Fruit fly (Drosophila melanogaster): Measurements from ENCODE around the gene Trs20.

The Trs20 gene

DNA sequence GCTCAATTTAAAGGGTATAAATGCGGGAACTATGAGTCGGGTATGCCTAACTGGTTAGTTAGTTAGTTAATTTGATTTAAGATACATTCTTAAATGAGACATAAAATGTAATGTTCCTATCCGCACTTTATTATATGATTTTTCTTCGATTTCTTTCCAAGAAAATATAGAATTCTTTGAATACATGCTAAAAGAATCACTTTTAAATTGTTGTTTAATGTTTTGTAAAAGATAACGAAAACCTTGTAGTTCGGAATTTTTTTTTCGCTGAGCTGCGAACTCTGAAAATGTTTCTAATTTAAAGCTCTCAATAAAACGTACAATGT, 28.6 kb upstream of the Trs20 start:
- TF ChIP-seq ey (GFP tag; optimal IDR thresholded peaks at IDR 0.05) (peak; percentile 31), fru (GFP tag; optimal IDR thresholded peaks at IDR 0.05) (peak; percentile 16), foxo (GFP tag; optimal IDR thresholded peaks at IDR 0.05) (peak in 1 of 2 experiments; percentile 17), usp (GFP tag; optimal IDR thresholded peaks at IDR 0.05) (no peak), br (GFP tag; optimal IDR thresholded peaks at IDR 0.05) (peak; percentile 10)

- TF ChIP-seq pan (optimal IDR thresholded peaks at IDR 0.05) (no peak), Rel (GFP tag; optimal IDR thresholded peaks at IDR 0.05) (no peak), Rel (tag; optimal IDR thresholded peaks at IDR 0.05) (peak; percentile 64), Hr78 (GFP tag; optimal IDR thresholded peaks at IDR 0.05) (no peak), Hr83 (GFP tag; optimal IDR thresholded peaks at IDR 0.05; ENCODE audit: poor library complexity, severe bottlenecking) (no peak), Abd-B (GFP tag; optimal IDR thresholded peaks at IDR 0.05) (no peak), N (GFP tag; optimal IDR thresholded peaks at IDR 0.05) (no peak), dl (GFP tag; optimal IDR thresholded peaks at IDR 0.05; ENCODE audit: insufficient read depth in 1 of 2, partially characterized antibody in 2 of 2) (no peak), rgr (GFP tag; optimal IDR thresholded peaks at IDR 0.05) (peak; percentile 72), GATAd (GFP tag; optimal IDR thresholded peaks at IDR 0.05) (no peak), dmrt93B (GFP tag; optimal IDR thresholded peaks at IDR 0.05) (no peak), Sp1 (GFP tag; optimal IDR thresholded peaks at IDR 0.05) (no peak), CG32264 (GFP tag; optimal IDR thresholded peaks at IDR 0.05) (no peak), CG9705 (GFP tag; optimal IDR thresholded peaks at IDR 0.05) (no peak), Vsx2 (GFP tag; optimal IDR thresholded peaks at IDR 0.05; ENCODE audit: partially characterized antibody) (no peak), Hnf4 (GFP tag; optimal IDR thresholded peaks at IDR 0.05) (peak; percentile 57), Mio (GFP tag; optimal IDR thresholded peaks at IDR 0.05) (no peak), tai (GFP tag; optimal IDR thresholded peaks at IDR 0.05) (no peak), Jra (GFP tag; optimal IDR thresholded peaks at IDR 0.05) (no peak)
Measured at dm6 chr3L:16159161-16160072, 28.0 kb upstream of the Trs20 start.

dm6 chr3L:16158322-16158721, 26.9 kb upstream of the Trs20 start:
- TF ChIP-seq dl (GFP tag; optimal IDR thresholded peaks at IDR 0.05; ENCODE audit: insufficient read depth in 1 of 2, partially characterized antibody in 2 of 2) = no peak
- TF ChIP-seq sage (GFP tag; optimal IDR thresholded peaks at IDR 0.05) = no peak
- TF ChIP-seq Sp1 (GFP tag; optimal IDR thresholded peaks at IDR 0.05) = no peak
- no peak for TF ChIP-seq GATAd (GFP tag; optimal IDR thresholded peaks at IDR 0.05)
- no peak for TF ChIP-seq Myc (optimal IDR thresholded peaks at IDR 0.05)
- TF ChIP-seq N (GFP tag; optimal IDR thresholded peaks at IDR 0.05) = no peak
- no peak for TF ChIP-seq Mio (GFP tag; optimal IDR thresholded peaks at IDR 0.05)
- TF ChIP-seq Hnf4 (GFP tag; optimal IDR thresholded peaks at IDR 0.05) = no peak
- no peak for TF ChIP-seq dmrt93B (GFP tag; optimal IDR thresholded peaks at IDR 0.05)

- no peak for TF ChIP-seq Rel (GFP tag; optimal IDR thresholded peaks at IDR 0.05)
- no peak for TF ChIP-seq Rel (tag; optimal IDR thresholded peaks at IDR 0.05)
- no peak for TF ChIP-seq usp (GFP tag; optimal IDR thresholded peaks at IDR 0.05)
- TF ChIP-seq rgr (GFP tag; optimal IDR thresholded peaks at IDR 0.05) = peak; percentile 19
- peak; percentile 20 for TF ChIP-seq ey (GFP tag; optimal IDR thresholded peaks at IDR 0.05)
- TF ChIP-seq Hnf4 (GFP tag; optimal IDR thresholded peaks at IDR 0.05) = peak; percentile 47
- TF ChIP-seq Dif (GFP tag; optimal IDR thresholded peaks at IDR 0.05; ENCODE audit: partially characterized antibody) = no peak
- peak; percentile 23 for TF ChIP-seq fru (GFP tag; optimal IDR thresholded peaks at IDR 0.05)
- TF ChIP-seq HLH106 (tag; optimal IDR thresholded peaks at IDR 0.05) = no peak
- peak in 1 of 2 experiments; percentile 49 for TF ChIP-seq foxo (GFP tag; optimal IDR thresholded peaks at IDR 0.05)
- TF ChIP-seq woc (GFP tag; optimal IDR thresholded peaks at IDR 0.05) = peak; percentile 12
- TF ChIP-seq Myc (optimal IDR thresholded peaks at IDR 0.05) = no peak
- TF ChIP-seq Hr78 (GFP tag; optimal IDR thresholded peaks at IDR 0.05) = no peak
- TF ChIP-seq Mio (GFP tag; optimal IDR thresholded peaks at IDR 0.05) = no peak
- TF ChIP-seq h (GFP tag; optimal IDR thresholded peaks at IDR 0.05) = peak; percentile 50
- TF ChIP-seq Abd-B (GFP tag; optimal IDR thresholded peaks at IDR 0.05) = no peak
- peak; percentile 15 for TF ChIP-seq OdsH (GFP tag; optimal IDR thresholded peaks at IDR 0.05)
- TF ChIP-seq sv (GFP tag; optimal IDR thresholded peaks at IDR 0.05) = peak; percentile 20
- TF ChIP-seq dl (GFP tag; optimal IDR thresholded peaks at IDR 0.05; ENCODE audit: insufficient read depth in 1 of 2, partially characterized antibody in 2 of 2) = no peak
- TF ChIP-seq Dfd (GFP tag; optimal IDR thresholded peaks at IDR 0.05) = peak; percentile 23
- no peak for TF ChIP-seq Sp1 (GFP tag; optimal IDR thresholded peaks at IDR 0.05)
- no peak for TF ChIP-seq Vsx2 (GFP tag; optimal IDR thresholded peaks at IDR 0.05; ENCODE audit: partially characterized antibody)
- TF ChIP-seq GATAd (GFP tag; optimal IDR thresholded peaks at IDR 0.05) = no peak
- no peak for TF ChIP-seq brk (GFP tag; optimal IDR thresholded peaks at IDR 0.05)
- TF ChIP-seq psq (GFP tag; optimal IDR thresholded peaks at IDR 0.05) = no peak
- no peak for TF ChIP-seq jim (GFP tag; optimal IDR thresholded peaks at IDR 0.05)
- no peak for TF ChIP-seq dsf (GFP tag; optimal IDR thresholded peaks at IDR 0.05; ENCODE audit: borderline replicate concordance)
- no peak for TF ChIP-seq br (GFP tag; optimal IDR thresholded peaks at IDR 0.05)
- no peak for TF ChIP-seq pan (optimal IDR thresholded peaks at IDR 0.05)
- TF ChIP-seq Hr83 (GFP tag; optimal IDR thresholded peaks at IDR 0.05; ENCODE audit: poor library complexity, severe bottlenecking) = no peak
- no peak for TF ChIP-seq CG32264 (GFP tag; optimal IDR thresholded peaks at IDR 0.05)
Measured at dm6 chr3L:16157251-16158190, 26.1 kb upstream of the Trs20 start.

All from whole organism, wandering third instar larva.